Worm (Caenorhabditis elegans) whole organism, L2 larva: Measurements from ENCODE around the gene fbxb-63.

Experiments
- F13H6.1 ChIP-seq: sonication (generic microtip); optimal IDR thresholded peaks from 2 replicates; lab custom pipeline; 2016; ENCODE audit warnings: missing genetic modification characterization, missing compliant biosample characterization
- Y55F3AM.14 ChIP-seq: fragments of 200-800 bp; sonication (Bioruptor generic); optimal IDR thresholded peaks from 2 replicates; lab custom pipeline; 2018; ENCODE audit warnings: mild to moderate bottlenecking, missing genetic modification characterization, missing compliant biosample characterization
- ZK546.5 ChIP-seq: sonication (generic microtip); optimal IDR thresholded peaks from 2 replicates; lab custom pipeline; 2017; ENCODE audit warnings: missing biosample characterization, missing genetic modification characterization
- alr-1 ChIP-seq: fragments of 150-350 bp; optimal IDR thresholded peaks from 2 replicates; lab custom pipeline; 2014; ENCODE audit warnings: missing biosample characterization, missing genetic modification characterization
- aly-2 ChIP-seq: fragments of 150-350 bp; optimal IDR thresholded peaks from 2 replicates; lab custom pipeline; 2014; ENCODE audit warnings: missing biosample characterization, missing genetic modification characterization
- ama-1 ChIP-seq: fragments of 150-350 bp; optimal IDR thresholded peaks from 2 replicates; lab custom pipeline; 2018; ENCODE audit warnings: inconsistent platforms
- blmp-1 ChIP-seq: sonication (generic microtip); optimal IDR thresholded peaks from 2 replicates; lab custom pipeline; 2017; ENCODE audit warnings: missing genetic modification characterization, mild to moderate bottlenecking, missing compliant biosample characterization, antibody characterized with exemption, moderate library complexity; ENCODE audit not compliant: insufficient read depth
- ceh-16 ChIP-seq: fragments of 150-350 bp; optimal IDR thresholded peaks from 2 replicates; lab custom pipeline; 2014; ENCODE audit warnings: missing biosample characterization, missing genetic modification characterization
- crh-2 ChIP-seq: sonication (generic microtip); optimal IDR thresholded peaks from 2 replicates; lab custom pipeline; 2017; ENCODE audit warnings: missing biosample characterization, missing genetic modification characterization
- egl-27 ChIP-seq: sonication (generic microtip); optimal IDR thresholded peaks from 3 replicates; lab custom pipeline; 2017; ENCODE audit warnings: missing biosample characterization, missing genetic modification reagents, missing genetic modification characterization
- elt-3 ChIP-seq: sonication (generic microtip); optimal IDR thresholded peaks from 2 replicates; lab custom pipeline; 2017; ENCODE audit warnings: missing biosample characterization, missing genetic modification characterization
- fos-1 ChIP-seq: fragments of 150-350 bp; optimal IDR thresholded peaks from 2 replicates; lab custom pipeline; 2014; ENCODE audit warnings: missing biosample characterization, missing genetic modification characterization
- gmeb-1 ChIP-seq: fragments of 150-350 bp; optimal IDR thresholded peaks from 2 replicates; lab custom pipeline; 2014; ENCODE audit warnings: missing biosample characterization, missing genetic modification characterization
- lin-11 ChIP-seq: fragments of 150-350 bp; sonication (generic microtip); optimal IDR thresholded peaks from 2 replicates; lab custom pipeline; 2014; ENCODE audit warnings: missing biosample characterization, missing genetic modification characterization, inconsistent platforms, mixed read lengths
- lin-13 ChIP-seq: fragments of 150-350 bp; optimal IDR thresholded peaks from 2 replicates; lab custom pipeline; 2014; ENCODE audit warnings: missing biosample characterization, missing genetic modification reagents, missing genetic modification characterization
- lin-39 ChIP-seq: fragments of 150-350 bp; optimal IDR thresholded peaks from 2 replicates; lab custom pipeline; 2014; ENCODE audit warnings: missing biosample characterization, missing genetic modification reagents, missing genetic modification characterization
- lsy-2 ChIP-seq, 2 experiments: fragments of 150-350 bp in 1 of 2; sonication (generic microtip) in 1 of 2; optimal IDR thresholded peaks; 2 replicates each; lab custom pipeline; 2014 to 2017; ENCODE audit warnings: missing biosample characterization in 2 of 2, missing genetic modification characterization in 2 of 2
- mab-5 ChIP-seq: fragments of 150-350 bp; optimal IDR thresholded peaks from 2 replicates; lab custom pipeline; 2014; ENCODE audit warnings: missing biosample characterization, missing genetic modification characterization
- mbf-1 ChIP-seq: sonication (generic microtip); optimal IDR thresholded peaks from 2 replicates; lab custom pipeline; 2017; ENCODE audit warnings: missing biosample characterization, missing genetic modification characterization
- mdl-1 ChIP-seq, 2 experiments: fragments of 150-350 bp in 1 of 2; sonication (generic microtip) in 1 of 2; optimal IDR thresholded peaks; 2 replicates each; lab custom pipeline; 2017; ENCODE audit warnings: missing biosample characterization in 2 of 2, missing genetic modification characterization in 2 of 2
- nhr-11 ChIP-seq: fragments of 150-350 bp; optimal IDR thresholded peaks from 2 replicates; lab custom pipeline; 2014; ENCODE audit warnings: missing biosample characterization, missing genetic modification characterization
- nhr-129 ChIP-seq: fragments of 150-350 bp; optimal IDR thresholded peaks from 2 replicates; lab custom pipeline; 2014; ENCODE audit warnings: missing biosample characterization, missing genetic modification characterization
- nhr-21 ChIP-seq: fragments of 150-350 bp; optimal IDR thresholded peaks from 2 replicates; lab custom pipeline; 2014; ENCODE audit warnings: missing biosample characterization, missing genetic modification characterization
- nhr-23 ChIP-seq: fragments of 150-350 bp; optimal IDR thresholded peaks from 2 replicates; lab custom pipeline; 2014; ENCODE audit warnings: missing biosample characterization, missing genetic modification reagents, missing genetic modification characterization
- nhr-25 ChIP-seq: fragments of 150-350 bp; sonication (generic microtip); optimal IDR thresholded peaks from 3 replicates; lab custom pipeline; 2014; ENCODE audit warnings: missing biosample characterization, missing genetic modification characterization
- nhr-6 ChIP-seq: fragments of 150-350 bp; optimal IDR thresholded peaks from 2 replicates; lab custom pipeline; 2014; ENCODE audit warnings: missing biosample characterization, missing genetic modification characterization
- nhr-77 ChIP-seq: fragments of 150-350 bp; optimal IDR thresholded peaks from 2 replicates; lab custom pipeline; 2014; ENCODE audit warnings: missing biosample characterization, missing genetic modification characterization
- peb-1 ChIP-seq: fragments of 150-350 bp; optimal IDR thresholded peaks from 2 replicates; lab custom pipeline; 2014; ENCODE audit warnings: missing biosample characterization, missing genetic modification characterization
- skn-1 ChIP-seq: sonication (generic microtip); optimal IDR thresholded peaks from 2 replicates; lab custom pipeline; 2017; ENCODE audit warnings: missing biosample characterization, missing genetic modification characterization
- sma-9 ChIP-seq, 2 experiments: fragments of 150-350 bp in 1 of 2; sonication (generic microtip) in 1 of 2; optimal IDR thresholded peaks; 2 replicates each; lab custom pipeline; 2014 to 2016; ENCODE audit warnings: missing genetic modification characterization in 2 of 2, mild to moderate bottlenecking in 1 of 2, missing biosample characterization in 1 of 2, missing compliant biosample characterization in 1 of 2, missing genetic modification reagents in 1 of 2, moderate library complexity in 1 of 2
- snpc-4 ChIP-seq: fragments of 150-350 bp; optimal IDR thresholded peaks from 2 replicates; lab custom pipeline; 2014; ENCODE audit warnings: missing biosample characterization, missing genetic modification characterization
- unc-39 ChIP-seq: fragments of 150-350 bp; optimal IDR thresholded peaks from 2 replicates; lab custom pipeline; 2014; ENCODE audit warnings: missing biosample characterization, missing genetic modification characterization
- unc-55 ChIP-seq: fragments of 150-350 bp; sonication (generic microtip); optimal IDR thresholded peaks from 3 replicates; lab custom pipeline; 2014; ENCODE audit warnings: missing biosample characterization, missing genetic modification reagents, missing genetic modification characterization
- unc-62 ChIP-seq: fragments of 150-350 bp; optimal IDR thresholded peaks from 2 replicates; lab custom pipeline; 2014; ENCODE audit warnings: missing biosample characterization, missing genetic modification reagents, missing genetic modification characterization
- zag-1 ChIP-seq: fragments of 150-350 bp; optimal IDR thresholded peaks from 2 replicates; lab custom pipeline; 2014; ENCODE audit warnings: missing biosample characterization, missing genetic modification characterization
- ztf-11 ChIP-seq: sonication (generic microtip); optimal IDR thresholded peaks from 2 replicates; lab custom pipeline; 2017; ENCODE audit warnings: missing biosample characterization, missing genetic modification characterization
- ztf-4 ChIP-seq: fragments of 150-350 bp; optimal IDR thresholded peaks from 2 replicates; lab custom pipeline; 2014; ENCODE audit warnings: missing biosample characterization, missing genetic modification characterization

Gene fbxb-63

ce11 chrV:19309591-19309990 lies 6.1 kb upstream of the fbxb-63 start, which contains the start of gene F55C9.11:
Gene F55C9.11 (minus strand): TSS chrV:19309691.
- no peak for TF ChIP-seq nhr-21
- TF ChIP-seq unc-55 (GFP tag; lab: Kevin White, UChicago), result no peak

DNA sequence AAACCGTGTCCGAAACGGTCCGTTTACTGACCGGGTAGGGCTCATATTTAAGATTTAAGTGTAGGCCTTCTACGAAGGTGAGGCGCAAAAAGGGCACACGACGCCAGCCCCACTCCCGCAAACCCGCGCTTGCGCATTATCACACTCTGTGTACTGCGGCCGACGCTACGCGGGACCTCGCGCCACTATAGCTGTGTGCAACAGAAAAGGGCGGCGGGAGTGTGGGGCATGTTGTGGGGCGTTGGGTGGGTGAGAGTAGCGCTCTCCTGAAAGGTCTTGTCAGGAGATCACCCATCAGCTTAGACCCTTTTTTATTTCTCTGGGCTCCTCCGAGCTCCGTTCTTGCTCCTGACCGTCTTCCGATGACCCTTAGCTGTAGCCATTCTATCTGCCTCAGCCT lies 4.6 kb upstream of the fbxb-63 start:
- TF ChIP-seq lin-11 (tag; lab: Kevin White, UChicago) (no peak), nhr-11 (tag; lab: Kevin White, UChicago) (no peak), nhr-25 (tag; lab: Kevin White, UChicago) (no peak), ztf-4 (tag; lab: Kevin White, UChicago) (no peak), zag-1 (no peak), nhr-129 (no peak), sma-9 (GFP tag; optimal IDR thresholded peaks at IDR 0.05; lab: Kevin White, UChicago) (no peak), sma-9 (tag; optimal IDR thresholded peaks at IDR 0.05; lab: Kevin White, UChicago) (no peak), skn-1 (tag; lab: Kevin White, UChicago) (no peak), Y55F3AM.14 (GFP tag; lab: Kevin White, UChicago) (no peak), crh-2 (tag; lab: Kevin White, UChicago) (no peak), lin-13 (GFP tag; lab: Kevin White, UChicago) (no peak), lin-39 (tag; lab: Kevin White, UChicago) (no peak), gmeb-1 (tag; lab: Kevin White, UChicago) (no peak), mbf-1 (tag; lab: Kevin White, UChicago) (no peak), ZK546.5 (no peak), unc-39 (tag; lab: Kevin White, UChicago) (no peak), fos-1 (tag; lab: Kevin White, UChicago) (no peak), mab-5 (tag; lab: Kevin White, UChicago) (no peak)

ce11 chrV:19306906-19307305 lies 3.4 kb upstream of the fbxb-63 start, which contains the start of gene F55C9.15:
Gene F55C9.15 (minus strand): TSS chrV:19307006.
- no peak for TF ChIP-seq ZK546.5
- TF ChIP-seq Y55F3AM.14 (GFP tag; lab: Kevin White, UChicago), result no peak
- TF ChIP-seq nhr-25 (tag; lab: Kevin White, UChicago), result no peak
- TF ChIP-seq gmeb-1 (tag; lab: Kevin White, UChicago), result no peak
- no peak for TF ChIP-seq unc-62
- TF ChIP-seq ztf-11, result no peak

DNA sequence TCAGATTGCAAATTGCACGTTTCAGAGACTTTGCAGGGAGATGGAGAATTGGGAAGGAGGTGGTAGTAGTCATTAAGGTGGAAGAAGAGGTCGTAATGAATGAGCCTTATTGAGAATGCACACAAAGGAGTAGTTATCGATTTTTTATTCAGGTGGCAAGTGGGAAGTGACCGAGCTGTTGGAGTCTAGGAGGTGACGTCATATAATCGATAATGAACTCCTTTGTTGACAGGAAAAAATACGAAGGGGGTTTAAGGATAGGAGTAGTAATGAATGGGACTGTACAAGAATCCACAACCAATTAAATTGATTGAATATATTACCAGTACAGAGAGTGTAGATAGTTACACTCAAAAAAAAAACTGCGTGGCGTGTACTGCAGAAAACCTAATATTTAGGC lies 1.6 kb downstream of the fbxb-63 start, which contains the start of gene fbxb-62:
Gene fbxb-62, minus strand, starts transcription at position 101 of the 400 bp plus-strand sequence.
- TF ChIP-seq elt-3 (tag; lab: Kevin White, UChicago) (no peak), nhr-21 (no peak), nhr-23 (tag; lab: Kevin White, UChicago) (no peak), ZK546.5 (no peak), nhr-129 (no peak), unc-55 (GFP tag; lab: Kevin White, UChicago) (no peak), nhr-6 (tag; lab: Kevin White, UChicago) (no peak), aly-2 (no peak), ceh-16 (tag; lab: Kevin White, UChicago) (no peak), unc-39 (tag; lab: Kevin White, UChicago) (no peak), nhr-11 (tag; lab: Kevin White, UChicago) (no peak), sma-9 (GFP tag; optimal IDR thresholded peaks at IDR 0.05; lab: Kevin White, UChicago) (no peak), sma-9 (tag; optimal IDR thresholded peaks at IDR 0.05; lab: Kevin White, UChicago) (no peak), peb-1 (tag; lab: Kevin White, UChicago) (no peak), snpc-4 (tag; lab: Kevin White, UChicago) (no peak), nhr-25 (tag; lab: Kevin White, UChicago) (no peak), crh-2 (tag; lab: Kevin White, UChicago) (no peak), lsy-2 (tag; optimal IDR thresholded peaks at IDR 0.05; lab: Kevin White, UChicago) (no peak), mbf-1 (tag; lab: Kevin White, UChicago) (no peak), ama-1 (lab: Kevin White, UChicago) (no peak), F13H6.1 (tag; lab: Kevin White, UChicago) (no peak)

- TF ChIP-seq mbf-1 (tag; lab: Kevin White, UChicago), result no peak
- TF ChIP-seq zag-1, result no peak
- TF ChIP-seq mdl-1 (tag; optimal IDR thresholded peaks at IDR 0.05; lab: Kevin White, UChicago), result no peak
- no peak for TF ChIP-seq nhr-77 (tag; lab: Kevin White, UChicago)
- TF ChIP-seq alr-1 (tag; lab: Kevin White, UChicago), result no peak
- TF ChIP-seq lin-13 (GFP tag; lab: Kevin White, UChicago), result no peak
- TF ChIP-seq blmp-1 (tag; lab: Kevin White, UChicago), result no peak
- no peak for TF ChIP-seq unc-39 (tag; lab: Kevin White, UChicago)
- TF ChIP-seq egl-27, result no peak
- no peak for TF ChIP-seq ama-1 (lab: Kevin White, UChicago)
- no peak for TF ChIP-seq ztf-11
Measured at ce11 chrV:19299262-19299661, 4.3 kb downstream of the fbxb-63 start, which contains the start of gene F55C9.14. Gene F55C9.14 (plus strand): TSS chrV:19299562.
